Fruit fly (Drosophila melanogaster) whole organism, prepupa: ENCODE measurements around the gene Snx21.

Source experiments
- Blimp-1 ChIP-seq: fragments of 200-800 bp; sonication (Bioruptor generic); optimal IDR thresholded peaks from 3 replicates; lab custom pipeline; 2017; ENCODE audit warnings: missing biosample characterization, missing genetic modification characterization, mild to moderate bottlenecking, moderate library complexity, missing genetic modification reagents
- CG10631 ChIP-seq: fragments of 200-800 bp; sonication (Bioruptor generic); optimal IDR thresholded peaks from 2 replicates; lab custom pipeline; 2016; ENCODE audit warnings: missing biosample characterization, missing genetic modification characterization
- CG11294 ChIP-seq: fragments of 200-800 bp; sonication (Bioruptor generic); IDR thresholded peaks from 2 replicates; pipeline ENCODE4 v1.3.6; 2022; ENCODE audit warnings: missing biosample characterization, missing genetic modification characterization
- CG11762 ChIP-seq: fragments of 200-800 bp; sonication (Bioruptor generic); optimal IDR thresholded peaks from 3 replicates; lab custom pipeline; 2016; ENCODE audit warnings: missing biosample characterization, missing genetic modification characterization; ENCODE audit not compliant: insufficient read depth
- CG11902 ChIP-seq: fragments of 200-800 bp; sonication (Bioruptor generic); optimal IDR thresholded peaks from 3 replicates; lab custom pipeline; 2016; ENCODE audit warnings: missing biosample characterization, missing genetic modification characterization
- CG15336 ChIP-seq: fragments of 200-800 bp; sonication (Bioruptor generic); IDR thresholded peaks from 2 replicates; pipeline ENCODE4 v1.3.6; 2022; ENCODE audit warnings: missing biosample characterization, missing genetic modification characterization
- CG16779 ChIP-seq: fragments of 200-800 bp; sonication (Bioruptor generic); optimal IDR thresholded peaks from 3 replicates; lab custom pipeline; 2017; ENCODE audit warnings: missing biosample characterization, mild to moderate bottlenecking, missing genetic modification characterization
- CG3032 ChIP-seq: fragments of 200-800 bp; optimal IDR thresholded peaks from 2 replicates; lab custom pipeline; 2019; ENCODE audit warnings: missing biosample characterization, mild to moderate bottlenecking, missing genetic modification characterization, moderate library complexity
- CG31627 ChIP-seq: fragments of 200-800 bp; sonication (Bioruptor generic); optimal IDR thresholded peaks from 3 replicates; lab custom pipeline; 2016; ENCODE audit warnings: missing biosample characterization, missing genetic modification characterization
- CG32006 ChIP-seq: fragments of 200-800 bp; sonication (Bioruptor generic); optimal IDR thresholded peaks from 3 replicates; lab custom pipeline; 2017; ENCODE audit warnings: missing biosample characterization, mild to moderate bottlenecking, missing genetic modification characterization
- CG34406 ChIP-seq: fragments of 200-800 bp; sonication (Bioruptor generic); optimal IDR thresholded peaks from 3 replicates; lab custom pipeline; 2016; ENCODE audit warnings: missing biosample characterization, missing genetic modification characterization
- CG3919 ChIP-seq: fragments of 200-800 bp; sonication (Bioruptor generic); optimal IDR thresholded peaks from 3 replicates; lab custom pipeline; 2016; ENCODE audit warnings: missing biosample characterization, missing genetic modification characterization
- CG4318 ChIP-seq: fragments of 200-800 bp; sonication (Bioruptor generic); optimal IDR thresholded peaks from 3 replicates; lab custom pipeline; 2017; ENCODE audit warnings: missing biosample characterization, mild to moderate bottlenecking, missing genetic modification characterization
- CG6163 ChIP-seq: fragments of 200-800 bp; sonication (Bioruptor generic); IDR thresholded peaks from 3 replicates; pipeline ENCODE4 v1.3.6; 2022; ENCODE audit warnings: missing biosample characterization, missing genetic modification characterization
- CG6276 ChIP-seq: fragments of 200-800 bp; sonication (Bioruptor generic); optimal IDR thresholded peaks from 2 replicates; lab custom pipeline; 2017; ENCODE audit warnings: missing biosample characterization, mild to moderate bottlenecking, missing genetic modification characterization
- CG6792 ChIP-seq: fragments of 200-800 bp; sonication (Bioruptor generic); optimal IDR thresholded peaks from 3 replicates; lab custom pipeline; 2016; ENCODE audit warnings: missing biosample characterization, missing genetic modification characterization
- CG6808 ChIP-seq: fragments of 200-800 bp; sonication (Bioruptor generic); optimal IDR thresholded peaks from 3 replicates; lab custom pipeline; 2017; ENCODE audit warnings: missing biosample characterization, missing genetic modification characterization, mild to moderate bottlenecking, moderate library complexity, missing genetic modification reagents
- CG7368 ChIP-seq: fragments of 200-800 bp; sonication (Bioruptor generic); optimal IDR thresholded peaks from 3 replicates; lab custom pipeline; 2016; ENCODE audit warnings: missing biosample characterization, missing genetic modification characterization
- CG8119 ChIP-seq: fragments of 200-800 bp; sonication (Bioruptor generic); IDR thresholded peaks from 3 replicates; pipeline ENCODE4 v1.3.6; 2022; ENCODE audit warnings: missing biosample characterization, missing genetic modification characterization
- CG8632 ChIP-seq: fragments of 200-800 bp; sonication (Bioruptor generic); optimal IDR thresholded peaks from 3 replicates; lab custom pipeline; 2016; ENCODE audit warnings: missing biosample characterization, missing genetic modification characterization
- CG9139 ChIP-seq: fragments of 200-800 bp; sonication (Bioruptor generic); optimal IDR thresholded peaks from 3 replicates; lab custom pipeline; 2017; ENCODE audit warnings: missing biosample characterization, mild to moderate bottlenecking, missing genetic modification characterization
- Eip75B ChIP-seq: fragments of 200-800 bp; sonication (Bioruptor generic); optimal IDR thresholded peaks from 3 replicates; lab custom pipeline; 2016; ENCODE audit warnings: missing biosample characterization, missing genetic modification characterization
- Eip78C ChIP-seq: fragments of 200-800 bp; sonication (Bioruptor generic); peaks from one replicate; lab custom pipeline; 2016; ENCODE audit warnings: missing biosample characterization, missing genetic modification characterization
- Eip93F ChIP-seq: fragments of 200-800 bp; sonication (Bioruptor generic); optimal IDR thresholded peaks from 2 replicates; lab custom pipeline; 2016; ENCODE audit warnings: missing biosample characterization, mild to moderate bottlenecking, missing genetic modification characterization
- Ets21C ChIP-seq: fragments of 200-800 bp; sonication (Bioruptor generic); optimal IDR thresholded peaks from 3 replicates; lab custom pipeline; 2016; ENCODE audit warnings: missing biosample characterization, missing genetic modification characterization
- Ets96B ChIP-seq: fragments of 200-800 bp; optimal IDR thresholded peaks from 2 replicates; lab custom pipeline; 2019; ENCODE audit warnings: missing biosample characterization, mild to moderate bottlenecking, missing genetic modification characterization, moderate library complexity
- Gug ChIP-seq: fragments of 200-800 bp; sonication (Bioruptor generic); IDR thresholded peaks from 2 replicates; pipeline ENCODE4 v1.3.6; 2022; ENCODE audit warnings: missing biosample characterization, missing genetic modification characterization
- Hr38 ChIP-seq: sonication (Bioruptor generic); optimal IDR thresholded peaks from 2 replicates; lab custom pipeline; 2016; ENCODE audit warnings: missing biosample characterization, missing genetic modification characterization
- Hr39 ChIP-seq: fragments of 200-800 bp; sonication (Bioruptor generic); optimal IDR thresholded peaks from 2 replicates; lab custom pipeline; 2016; ENCODE audit warnings: missing biosample characterization, missing genetic modification characterization
- Hr4 ChIP-seq: fragments of 200-800 bp; sonication (Bioruptor generic); optimal IDR thresholded peaks from 3 replicates; lab custom pipeline; 2016; ENCODE audit warnings: missing biosample characterization, missing genetic modification characterization
- Lpt ChIP-seq: fragments of 200-800 bp; sonication (Bioruptor generic); optimal IDR thresholded peaks from 3 replicates; lab custom pipeline; 2016; ENCODE audit warnings: missing biosample characterization, missing genetic modification characterization
- Met ChIP-seq: fragments of 200-800 bp; sonication (Bioruptor generic); optimal IDR thresholded peaks from 3 replicates; lab custom pipeline; 2016; ENCODE audit warnings: missing biosample characterization, missing genetic modification characterization
- OdsH ChIP-seq: fragments of 200-800 bp; sonication (Bioruptor generic); optimal IDR thresholded peaks from 3 replicates; lab custom pipeline; 2016; ENCODE audit warnings: missing biosample characterization, missing genetic modification characterization
- Sox102F ChIP-seq: fragments of 200-800 bp; sonication (Bioruptor generic); optimal IDR thresholded peaks from 2 replicates; lab custom pipeline; 2016; ENCODE audit warnings: missing biosample characterization, mild to moderate bottlenecking, missing genetic modification characterization
- Sox14 ChIP-seq: fragments of 200-800 bp; sonication (Bioruptor generic); optimal IDR thresholded peaks from 3 replicates; lab custom pipeline; 2016; ENCODE audit warnings: missing biosample characterization, missing genetic modification characterization
- acj6 ChIP-seq: fragments of 200-800 bp; sonication (Bioruptor generic); optimal IDR thresholded peaks from 3 replicates; lab custom pipeline; 2016; ENCODE audit warnings: missing biosample characterization, missing genetic modification characterization
- cyc ChIP-seq: fragments of 200-800 bp; sonication (Bioruptor generic); optimal IDR thresholded peaks from 3 replicates; lab custom pipeline; 2016; ENCODE audit warnings: missing biosample characterization, missing genetic modification characterization
- dac ChIP-seq: fragments of 200-800 bp; sonication (Bioruptor generic); optimal IDR thresholded peaks from 2 replicates; lab custom pipeline; 2017; ENCODE audit warnings: missing biosample characterization, mild to moderate bottlenecking, missing genetic modification characterization
- dsx ChIP-seq: fragments of 200-800 bp; optimal IDR thresholded peaks from 3 replicates; lab custom pipeline; 2019; ENCODE audit warnings: missing biosample characterization, mild to moderate bottlenecking, missing genetic modification characterization, moderate library complexity; ENCODE audit not compliant: poor library complexity, severe bottlenecking
- eg ChIP-seq: fragments of 200-800 bp; sonication (Bioruptor generic); IDR thresholded peaks from 3 replicates; pipeline ENCODE4 v1.3.6; 2022; ENCODE audit warnings: missing biosample characterization, missing genetic modification characterization
- fd85E ChIP-seq: fragments of 200-800 bp; sonication (Bioruptor generic); optimal IDR thresholded peaks from 3 replicates; lab custom pipeline; 2016; ENCODE audit warnings: missing biosample characterization, missing genetic modification characterization
- lz ChIP-seq: fragments of 200-800 bp; sonication (Bioruptor generic); optimal IDR thresholded peaks from 3 replicates; lab custom pipeline; 2016; ENCODE audit warnings: missing biosample characterization, missing genetic modification characterization
- net ChIP-seq: fragments of 200-800 bp; sonication (Bioruptor generic); optimal IDR thresholded peaks from 3 replicates; lab custom pipeline; 2016; ENCODE audit warnings: missing biosample characterization, missing genetic modification characterization
- pdm3 ChIP-seq: fragments of 200-800 bp; sonication (Bioruptor generic); optimal IDR thresholded peaks from 3 replicates; lab custom pipeline; 2016; ENCODE audit warnings: missing biosample characterization, missing genetic modification characterization
- salr ChIP-seq, 2 experiments: fragments of 200-800 bp; sonication (Bioruptor generic); optimal IDR thresholded peaks; 3 replicates each; lab custom pipeline; 2016 to 2018; ENCODE audit warnings: missing biosample characterization in 2 of 2, missing genetic modification characterization in 2 of 2, mild to moderate bottlenecking in 1 of 2
- spab ChIP-seq: fragments of 200-800 bp; sonication (Bioruptor generic); optimal IDR thresholded peaks from 2 replicates; lab custom pipeline; 2017; ENCODE audit warnings: missing biosample characterization, mild to moderate bottlenecking, missing genetic modification characterization, missing genetic modification reagents
- ss ChIP-seq, 2 experiments: fragments of 200-800 bp; sonication (Bioruptor generic); optimal IDR thresholded peaks; 2 replicates in 1 of 2; 3 replicates in 1 of 2; lab custom pipeline; 2017 to 2018; ENCODE audit warnings: mild to moderate bottlenecking in 2 of 2, missing biosample characterization in 2 of 2, missing genetic modification characterization in 2 of 2, moderate library complexity in 1 of 2
- svp ChIP-seq: fragments of 200-800 bp; sonication (Bioruptor generic); peaks from one replicate; lab custom pipeline; 2016; ENCODE audit warnings: missing biosample characterization, missing genetic modification characterization
- topi ChIP-seq: fragments of 200-800 bp; sonication (Bioruptor generic); optimal IDR thresholded peaks from 3 replicates; lab custom pipeline; 2016; ENCODE audit warnings: missing biosample characterization, missing genetic modification characterization
- vri ChIP-seq: fragments of 200-800 bp; sonication (Bioruptor generic); optimal IDR thresholded peaks from 3 replicates; lab custom pipeline; 2016; ENCODE audit warnings: missing biosample characterization, mild to moderate bottlenecking, missing genetic modification characterization

Snx21 gene

DNA sequence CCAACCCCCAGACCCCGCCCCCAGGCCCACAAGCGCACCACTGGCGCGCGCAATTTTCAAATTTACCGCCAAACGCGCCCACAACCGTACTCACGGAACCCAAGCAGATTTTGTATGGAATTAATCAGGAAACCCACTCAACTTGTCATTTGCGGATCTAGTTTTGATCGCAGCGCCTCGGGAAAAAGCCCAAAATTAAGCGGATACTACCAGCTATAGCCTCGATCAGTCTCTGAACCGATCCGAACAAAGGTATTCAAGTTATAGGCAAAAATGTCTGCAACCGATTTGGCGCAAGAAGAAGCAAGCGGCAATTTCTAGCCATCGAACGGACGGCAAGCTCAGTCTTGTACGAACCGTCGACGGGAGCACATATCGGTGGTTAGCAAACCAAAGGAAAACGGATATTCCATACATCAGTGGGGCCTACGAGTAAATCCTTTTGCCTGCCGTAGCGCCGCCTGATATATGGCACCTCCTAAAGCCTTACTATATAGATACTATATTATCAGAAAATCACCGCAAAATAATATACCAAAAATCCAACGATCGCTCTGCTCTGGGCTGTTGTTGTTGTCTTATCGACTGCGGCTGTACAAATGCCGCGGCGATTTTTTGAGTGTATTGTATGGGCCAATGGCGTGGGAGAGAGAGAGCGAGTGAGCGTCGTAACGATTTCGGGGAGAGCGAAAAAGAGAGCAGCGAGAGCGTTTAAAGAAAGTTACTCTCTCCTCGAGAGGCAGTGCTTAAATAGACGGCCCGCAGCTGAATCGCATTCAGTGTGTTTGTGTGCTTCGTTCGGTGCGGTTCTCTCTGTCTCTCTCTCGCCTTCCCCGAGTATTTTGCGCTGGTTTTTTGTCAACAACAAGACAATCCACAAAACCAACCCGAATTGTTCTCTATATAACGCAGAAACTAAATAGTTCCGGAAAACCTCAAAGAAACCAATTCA, 12.7 kb downstream of the Snx21 start, which contains the start of gene Pgk:
Gene Pgk (minus strand): TSS at position 609 of the 952 bp plus-strand sequence.
- TF ChIP-seq CG6792 (GFP tag; lab: Kevin White, UChicago) (peak; percentile 44), Lpt (peak; percentile 82), dsx (GFP tag; lab: Kevin White, UChicago) (peak; percentile 34), CG6808 (GFP tag; lab: Kevin White, UChicago) (peak; percentile 50), cyc (GFP tag; lab: Kevin White, UChicago) (peak; percentile 40), vri (GFP tag; lab: Kevin White, UChicago) (peak; percentile 85), topi (peak; percentile 72), Hr39 (peak; percentile 49), CG3032 (tag; lab: Kevin White, UChicago) (peak; percentile 52), Eip93F (peak; percentile 67), acj6 (GFP tag; lab: Kevin White, UChicago) (peak; percentile 37), pdm3 (GFP tag; lab: Kevin White, UChicago) (peak; percentile 48), fd85E (GFP tag; lab: Kevin White, UChicago) (peak; percentile 66), CG31627 (peak; percentile 32), Hr4 (peak; percentile 55), CG9139 (GFP tag; lab: Kevin White, UChicago) (peak; percentile 78), CG3919 (GFP tag; lab: Kevin White, UChicago) (peak; percentile 32), CG32006 (GFP tag; lab: Kevin White, UChicago) (peak; percentile 48), Ets21C (GFP tag; lab: Kevin White, UChicago) (peak; percentile 59), net (GFP tag; lab: Kevin White, UChicago) (peak; percentile 49), ss (GFP tag; optimal IDR thresholded peaks at IDR 0.05; lab: Kevin White, UChicago) (peak; percentile 67 to 70), CG6276 (GFP tag; lab: Kevin White, UChicago) (peak; percentile 75), CG34406 (GFP tag; lab: Kevin White, UChicago) (peak; percentile 29), CG7368 (peak; percentile 21), CG11902 (GFP tag; lab: Kevin White, UChicago) (no peak), OdsH (GFP tag; lab: Kevin White, UChicago) (no peak), CG4318 (GFP tag; lab: Kevin White, UChicago) (peak; percentile 12), svp (GFP tag; lab: Kevin White, UChicago) (peak; percentile 92), CG11762 (peak; percentile 47), Gug (no peak), CG8119 (GFP tag; lab: Robert Waterston, UW) (no peak), Blimp-1 (GFP tag; lab: Kevin White, UChicago) (no peak), lz (GFP tag; lab: Kevin White, UChicago) (peak; percentile 38), CG11294 (no peak), Hr38 (no peak), CG8632 (GFP tag; lab: Kevin White, UChicago) (peak; percentile 47), Sox102F (GFP tag; lab: Kevin White, UChicago) (peak; percentile 80), Ets96B (tag; lab: Kevin White, UChicago) (peak; percentile 24), CG6163 (GFP tag; lab: Robert Waterston, UW) (no peak), spab (GFP tag; lab: Kevin White, UChicago) (peak; percentile 41), Met (peak; percentile 72), CG15336 (GFP tag; lab: Robert Waterston, UW) (no peak), dac (GFP tag; lab: Kevin White, UChicago) (peak; percentile 46), Eip75B (GFP tag; lab: Kevin White, UChicago) (peak; percentile 76), Eip78C (peak; percentile 91), CG16779 (peak; percentile 69), CG10631 (GFP tag; lab: Kevin White, UChicago) (peak; percentile 38), Sox14 (GFP tag; lab: Kevin White, UChicago) (peak; percentile 71), salr (GFP tag; optimal IDR thresholded peaks at IDR 0.05; lab: Kevin White, UChicago) (peak in 1 of 2 experiments; percentile 34), eg (GFP tag; lab: Robert Waterston, UW) (no peak)
